Worm (Caenorhabditis elegans) whole organism, early embryonic: ENCODE results near the gene fat-3.

ENCODE experiments used
- aly-1 ChIP-seq: sonication (generic microtip); optimal IDR thresholded peaks from 2 replicates; lab custom pipeline; 2016; ENCODE audit warnings: missing genetic modification characterization, missing compliant biosample characterization
- ama-1 ChIP-seq: fragments of 150-350 bp; optimal IDR thresholded peaks from 2 replicates; lab custom pipeline; 2014
- ceh-13 ChIP-seq: fragments of 200-800 bp; sonication (Bioruptor generic); optimal IDR thresholded peaks from 2 replicates; lab custom pipeline; 2018; ENCODE audit warnings: mild to moderate bottlenecking, missing genetic modification characterization, missing compliant biosample characterization
- ceh-36 ChIP-seq: sonication (generic microtip); optimal IDR thresholded peaks from 2 replicates; lab custom pipeline; 2016; ENCODE audit warnings: missing genetic modification characterization, inconsistent platforms, missing compliant biosample characterization
- ets-7 ChIP-seq: sonication (generic microtip); optimal IDR thresholded peaks from 2 replicates; lab custom pipeline; 2016; ENCODE audit warnings: missing genotype, missing genetic modification characterization, missing compliant biosample characterization
- hmbx-1 ChIP-seq: sonication (generic microtip); optimal IDR thresholded peaks from 2 replicates; lab custom pipeline; 2016; ENCODE audit warnings: mild to moderate bottlenecking, missing genetic modification characterization, missing compliant biosample characterization
- hnd-1 ChIP-seq: sonication (generic microtip); optimal IDR thresholded peaks from 2 replicates; lab custom pipeline; 2016; ENCODE audit warnings: missing genetic modification characterization, missing compliant biosample characterization
- pes-1 ChIP-seq: fragments of 200-800 bp; sonication (Bioruptor generic); IDR thresholded peaks from 2 replicates; pipeline ENCODE4 v1.3.6; 2022; ENCODE audit warnings: missing genetic modification reagents, missing genetic modification characterization, missing compliant biosample characterization
- sea-1 ChIP-seq: fragments of 200-800 bp; sonication (Bioruptor generic); conservative IDR thresholded peaks from 2 replicates; pipeline ENCODE4 v1.3.6; 2022; ENCODE audit warnings: missing genetic modification characterization, missing compliant biosample characterization
- tbx-11 ChIP-seq: fragments of 200-800 bp; sonication (Bioruptor generic); IDR thresholded peaks from 2 replicates; pipeline ENCODE4 v1.3.6; 2022; ENCODE audit warnings: missing genetic modification characterization, missing compliant biosample characterization
- tbx-37 ChIP-seq: fragments of 200-800 bp; sonication (Bioruptor generic); conservative IDR thresholded peaks from 2 replicates; pipeline ENCODE4 v1.3.6; 2022; ENCODE audit warnings: missing genetic modification reagents, missing genetic modification characterization, missing compliant biosample characterization
- tra-4 ChIP-seq: sonication (generic microtip); optimal IDR thresholded peaks from 2 replicates; lab custom pipeline; 2017; ENCODE audit warnings: missing genetic modification characterization, missing compliant biosample characterization

DNA sequence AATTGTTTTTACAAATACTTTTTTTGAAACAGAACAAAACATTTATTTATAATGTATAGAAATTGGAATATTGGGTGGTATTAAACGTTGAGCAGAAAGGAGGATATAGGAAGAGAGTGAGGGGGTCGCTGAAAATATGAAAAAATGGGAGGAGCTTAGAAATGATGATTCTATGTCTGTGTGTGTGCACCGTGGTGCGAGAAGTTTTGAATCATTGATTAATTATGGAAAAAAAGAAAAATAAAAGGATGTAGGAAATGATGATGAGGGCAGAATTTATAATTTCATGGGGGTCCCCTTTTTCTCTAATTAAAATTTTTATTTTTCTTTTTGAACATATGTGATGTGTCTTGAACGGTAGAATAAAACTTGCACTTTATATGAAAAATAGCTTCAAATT is 18.1 kb upstream of the fat-3 start, which contains the start of gene sre-4:
- TF ChIP-seq ama-1 (lab: Kevin White, UChicago), result no peak
- no peak for TF ChIP-seq tbx-11 (GFP tag; lab: Robert Waterston, UW)
- no peak for TF ChIP-seq hnd-1 (tag; lab: Kevin White, UChicago)
- no peak for TF ChIP-seq tbx-37 (GFP tag; lab: Robert Waterston, UW)
- no peak for TF ChIP-seq sea-1 (GFP tag; lab: Robert Waterston, UW)
- TF ChIP-seq ceh-13 (GFP tag; lab: Kevin White, UChicago), result no peak
- no peak for TF ChIP-seq tra-4 (tag; lab: Kevin White, UChicago)
- no peak for TF ChIP-seq aly-1 (tag; lab: Kevin White, UChicago)
- TF ChIP-seq ets-7, result no peak
- TF ChIP-seq ceh-36, result no peak
- no peak for TF ChIP-seq pes-1 (GFP tag; lab: Robert Waterston, UW)
- TF ChIP-seq hmbx-1, result no peak
